Worm (Caenorhabditis elegans): ENCODE measurements around the gene spp-7.

Gene spp-7

ce11 chrIV:5411641-5412337 lies 3.8 kb downstream of the spp-7 start, which contains the start of gene ZK616.8:
TSS of gene ZK616.8 (minus strand) at chrIV:5412193.
- TF ChIP-seq ztf-18 (tag; optimal IDR thresholded peaks at IDR 0.05) (no peak), Y95B8A.8 (GFP tag; IDR thresholded peaks at IDR 0.05) (no peak), nhr-90 (tag; optimal IDR thresholded peaks at IDR 0.05) (no peak), nhr-120 (GFP tag; IDR thresholded peaks at IDR 0.05) (no peak), Y56A3A.18 (GFP tag; IDR thresholded peaks at IDR 0.05) (no peak), ceh-40 (GFP tag; IDR thresholded peaks at IDR 0.05) (no peak), lin-54 (GFP tag; optimal IDR thresholded peaks at IDR 0.05) (no peak), nfyb-1 (GFP tag; IDR thresholded peaks at IDR 0.05) (no peak), mel-28 (tag; optimal IDR thresholded peaks at IDR 0.05; ENCODE audit: borderline replicate concordance) (no peak), madf-6 (GFP tag; IDR thresholded peaks at IDR 0.05) (no peak), egrh-3 (GFP tag; IDR thresholded peaks at IDR 0.05) (no peak), F57A8.1 (GFP tag; optimal IDR thresholded peaks at IDR 0.05) (no peak), hlh-12 (tag; optimal IDR thresholded peaks at IDR 0.05) (no peak), F39B2.1 (GFP tag; IDR thresholded peaks at IDR 0.05) (no peak), snpc-1.3 (tag; optimal IDR thresholded peaks at IDR 0.05; ENCODE audit: insufficient read depth) (no peak), ZK185.1 (tag; optimal IDR thresholded peaks at IDR 0.05; ENCODE audit: poor library complexity, severe bottlenecking) (no peak)

DNA sequence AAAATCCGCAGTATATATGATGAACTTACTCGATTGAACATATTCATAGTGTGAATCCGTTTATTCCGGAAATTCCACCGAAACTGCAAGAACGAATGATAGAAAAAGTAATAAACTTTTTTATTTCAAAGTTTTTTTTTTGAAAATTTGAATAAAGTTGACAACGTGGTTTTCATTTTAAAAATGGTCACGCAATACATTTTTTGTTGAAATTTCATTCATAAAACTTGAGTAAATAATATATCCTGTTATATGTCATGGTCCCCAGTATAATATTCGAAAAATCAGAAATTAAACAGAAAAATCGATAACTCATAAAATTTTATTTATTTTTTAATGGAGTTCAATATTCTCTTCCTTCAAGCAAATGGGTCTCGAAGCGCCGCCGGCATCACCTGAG lies 4.5 kb downstream of the spp-7 start, which contains the start of gene ZK616.65:
Gene ZK616.65, minus strand, starts transcription at position 101 of the 400 bp plus-strand sequence.
- no peak for TF ChIP-seq lsl-1 (GFP tag; optimal IDR thresholded peaks at IDR 0.05)
- no peak for TF ChIP-seq ZK185.1 (tag; optimal IDR thresholded peaks at IDR 0.05; ENCODE audit: poor library complexity, severe bottlenecking)
- TF ChIP-seq mxl-1 (tag; optimal IDR thresholded peaks at IDR 0.05): no peak
- no peak for TF ChIP-seq pbrm-1 (GFP tag; IDR thresholded peaks at IDR 0.05)
- no peak for TF ChIP-seq attf-3 (GFP tag; conservative IDR thresholded peaks at IDR 0.05)
- TF ChIP-seq B0336.3 (GFP tag; IDR thresholded peaks at IDR 0.05): no peak
- TF ChIP-seq ets-4 (GFP tag; optimal IDR thresholded peaks at IDR 0.05): no peak
- no peak for TF ChIP-seq ama-1 (optimal IDR thresholded peaks at IDR 0.05)
- TF ChIP-seq ama-1 (GFP tag; optimal IDR thresholded peaks at IDR 0.05): no peak

- no peak for TF ChIP-seq dpff-1 (tag; optimal IDR thresholded peaks at IDR 0.05)
These were observed 6.5 kb downstream of the spp-7 start for ce11 chrIV:5409112-5409511.

ce11 chrIV:5405345-5405744 lies 10.3 kb downstream of the spp-7 start, which contains the start of gene ZK616.61:
TSS of gene ZK616.61 (plus strand) at chrIV:5405645.
- no peak for TF ChIP-seq sea-2 (GFP tag; IDR thresholded peaks at IDR 0.05)
- no peak for TF ChIP-seq snpc-1.1 (tag; optimal IDR thresholded peaks at IDR 0.05; ENCODE audit: insufficient read depth)
- TF ChIP-seq egrh-3 (GFP tag; IDR thresholded peaks at IDR 0.05): no peak
- no peak for TF ChIP-seq B0035.1 (tag; optimal IDR thresholded peaks at IDR 0.05)
- TF ChIP-seq attf-3 (GFP tag; conservative IDR thresholded peaks at IDR 0.05): no peak
- TF ChIP-seq nhr-80 (tag; optimal IDR thresholded peaks at IDR 0.05): no peak
- no peak for TF ChIP-seq ztf-26 (tag; optimal IDR thresholded peaks at IDR 0.05)
- TF ChIP-seq F37B4.10 (GFP tag; IDR thresholded peaks at IDR 0.05): no peak
- no peak for TF ChIP-seq K12H6.12 (tag; optimal IDR thresholded peaks at IDR 0.05)
- no peak for TF ChIP-seq attf-6 (GFP tag; IDR thresholded peaks at IDR 0.05)
- TF ChIP-seq mcd-1 (GFP tag; IDR thresholded peaks at IDR 0.05): no peak

Measured in whole organism, young adult.